Fruit fly (Drosophila melanogaster) whole organism, prepupa: ENCODE measurements around the gene CG32548.

Experiments used
- CG10631 ChIP-seq: fragments of 200-800 bp; sonication (Bioruptor generic); optimal IDR thresholded peaks from 2 replicates; lab custom pipeline; 2016; ENCODE audit warnings: missing biosample characterization, missing genetic modification characterization
- CG4318 ChIP-seq: fragments of 200-800 bp; sonication (Bioruptor generic); optimal IDR thresholded peaks from 3 replicates; lab custom pipeline; 2017; ENCODE audit warnings: missing biosample characterization, mild to moderate bottlenecking, missing genetic modification characterization
- esn ChIP-seq: fragments of 200-800 bp; sonication (Bioruptor generic); optimal IDR thresholded peaks from 2 replicates; lab custom pipeline; 2016; ENCODE audit warnings: missing biosample characterization, mild to moderate bottlenecking, missing genetic modification characterization, moderate library complexity
- svp ChIP-seq: fragments of 200-800 bp; sonication (Bioruptor generic); peaks from one replicate; lab custom pipeline; 2016; ENCODE audit warnings: missing biosample characterization, missing genetic modification characterization

The CG32548 gene

dm6 chrX:18385801-18386200 lies 54.6 kb downstream of the CG32548 start:
- TF ChIP-seq CG4318 (no peak), esn (GFP tag; lab: Kevin White, UChicago) (no peak), svp (peak; percentile 73), CG10631 (GFP tag; lab: Kevin White, UChicago) (no peak)
- TF ChIP-seq, all 60 proteins: peak for 1
